Fruit fly (Drosophila melanogaster): ENCODE data around the gene nmd.

Gene nmd

dm6 chr2L:10334854-10335277, 31.1 kb upstream of the nmd start (continued):
- TF ChIP-seq HHEX (GFP tag; optimal IDR thresholded peaks at IDR 0.05) (peak; percentile 78), odd (GFP tag; optimal IDR thresholded peaks at IDR 0.05) (peak; percentile 67), CG15479 (GFP tag; optimal IDR thresholded peaks at IDR 0.05) (peak; percentile 73), usp (GFP tag; optimal IDR thresholded peaks at IDR 0.05) (no peak), p53 (GFP tag; optimal IDR thresholded peaks at IDR 0.05) (no peak), HLHmδ (GFP tag; optimal IDR thresholded peaks at IDR 0.05) (peak; percentile 93), NfI (GFP tag; optimal IDR thresholded peaks at IDR 0.05) (peak; percentile 59), CG17912 (GFP tag; optimal IDR thresholded peaks at IDR 0.05) (peak; percentile 85), Bdp1 (GFP tag; optimal IDR thresholded peaks at IDR 0.05) (no peak), grn (GFP tag; optimal IDR thresholded peaks at IDR 0.05) (peak; percentile 83), Dll (GFP tag; IDR thresholded peaks at IDR 0.05; ENCODE audit: partially characterized antibody) (peak; percentile 63), Atf-2 (GFP tag; optimal IDR thresholded peaks at IDR 0.05) (peak; percentile 41), CG10979 (tag; optimal IDR thresholded peaks at IDR 0.05) (peak; percentile 44), CG3065 (GFP tag; optimal IDR thresholded peaks at IDR 0.05) (no peak), CG10267 (tag; optimal IDR thresholded peaks at IDR 0.05) (peak; percentile 44), nerfin-2 (GFP tag; IDR thresholded peaks at IDR 0.05; ENCODE audit: partially characterized antibody) (no peak), gem (tag; optimal IDR thresholded peaks at IDR 0.05) (peak; percentile 45), row (GFP tag; IDR thresholded peaks at IDR 0.05) (peak; percentile 70; the same call in 2 of the 3 replicates), CG11723 (GFP tag; optimal IDR thresholded peaks at IDR 0.05) (peak; percentile 75), CG17385 (GFP tag; optimal IDR thresholded peaks at IDR 0.05) (peak; percentile 64), en (GFP tag; optimal IDR thresholded peaks at IDR 0.05) (no peak), CG2875 (GFP tag; optimal IDR thresholded peaks at IDR 0.05) (peak; percentile 53), Side (GFP tag; optimal IDR thresholded peaks at IDR 0.05) (peak; percentile 67), CG4707 (GFP tag; optimal IDR thresholded peaks at IDR 0.05) (peak; percentile 65), Usf (GFP tag; optimal IDR thresholded peaks at IDR 0.05) (no peak), schlank (tag; optimal IDR thresholded peaks at IDR 0.05) (peak; percentile 69), wor (GFP tag; IDR thresholded peaks at IDR 0.05) (no peak), hth (optimal IDR thresholded peaks at IDR 0.05) (no peak), ham (GFP tag; IDR thresholded peaks at IDR 0.05) (no peak), CG15011 (GFP tag; optimal IDR thresholded peaks at IDR 0.05) (peak; percentile 45), CG15601 (tag; optimal IDR thresholded peaks at IDR 0.05) (peak; percentile 77), br (optimal IDR thresholded peaks at IDR 0.05) (no peak), onecut (GFP tag; IDR thresholded peaks at IDR 0.05) (peak; percentile 74), Sry-β (GFP tag; optimal IDR thresholded peaks at IDR 0.05) (peak; percentile 17), CG2202 (tag; optimal IDR thresholded peaks at IDR 0.05) (peak; percentile 35), HLH3B (GFP tag; IDR thresholded peaks at IDR 0.05) (peak; percentile 32; the same call in 1 of the 2 replicates), phol (tag; optimal IDR thresholded peaks at IDR 0.05) (no peak), CG31441 (GFP tag; IDR thresholded peaks at IDR 0.05) (peak; percentile 49), CG10274 (GFP tag; optimal IDR thresholded peaks at IDR 0.05) (peak; percentile 28), sisA (GFP tag; IDR thresholded peaks at IDR 0.05) (no peak), Dp (GFP tag; optimal IDR thresholded peaks at IDR 0.05) (no peak), CG18011 (GFP tag; optimal IDR thresholded peaks at IDR 0.05) (peak; percentile 34), abd-A (tag; optimal IDR thresholded peaks at IDR 0.05) (peak; percentile 99), run (tag; optimal IDR thresholded peaks at IDR 0.05) (no peak), maf-S (GFP tag; optimal IDR thresholded peaks at IDR 0.05) (peak; percentile 41), CG17802 (tag; optimal IDR thresholded peaks at IDR 0.05) (no peak), dmrt99B (tag; optimal IDR thresholded peaks at IDR 0.05) (peak; percentile 47), pros (GFP tag; optimal IDR thresholded peaks at IDR 0.05) (peak; percentile 74), nerfin-1 (tag; optimal IDR thresholded peaks at IDR 0.05) (peak; percentile 66), CG13894 (tag; optimal IDR thresholded peaks at IDR 0.05) (peak; percentile 93), Gug (GFP tag; IDR thresholded peaks at IDR 0.05) (no peak)
